Worm (Caenorhabditis elegans): ENCODE measurements around the gene T23F11.4.

ce11 chrIII:4706678-4707077, 41.5 kb upstream of the T23F11.4 start, which contains the start of gene T04A8.13:
- TF ChIP-seq him-1 (tag; optimal IDR thresholded peaks at IDR 0.05) (no peak), W03F9.2 (tag; optimal IDR thresholded peaks at IDR 0.05) (no peak), dao-5 (tag; optimal IDR thresholded peaks at IDR 0.05) (no peak)

All from whole organism, L4/young adult.